Fruit fly (Drosophila melanogaster): ENCODE results near the gene CG11722.

- TF ChIP-seq tai (GFP tag; optimal IDR thresholded peaks at IDR 0.05) (no peak), woc (GFP tag; optimal IDR thresholded peaks at IDR 0.05) (no peak), Hr78 (GFP tag; optimal IDR thresholded peaks at IDR 0.05) (no peak), usp (GFP tag; optimal IDR thresholded peaks at IDR 0.05) (no peak), psq (GFP tag; optimal IDR thresholded peaks at IDR 0.05) (no peak), Mio (GFP tag; optimal IDR thresholded peaks at IDR 0.05) (no peak), CrebA (GFP tag; optimal IDR thresholded peaks at IDR 0.05; ENCODE audit: borderline replicate concordance) (no peak), pan (optimal IDR thresholded peaks at IDR 0.05) (no peak), OdsH (GFP tag; optimal IDR thresholded peaks at IDR 0.05) (peak; percentile 6), h (GFP tag; optimal IDR thresholded peaks at IDR 0.05) (peak; percentile 23), Sp1 (GFP tag; optimal IDR thresholded peaks at IDR 0.05) (no peak), Jra (GFP tag; optimal IDR thresholded peaks at IDR 0.05) (no peak)
Measured at dm6 chr3R:10076665-10077064, 31.3 kb upstream of the CG11722 start.
